Fruit fly (Drosophila melanogaster) whole organism, prepupa: ENCODE data around the gene CG8188.

ENCODE experiments used
- Blimp-1 ChIP-seq: fragments of 200-800 bp; sonication (Bioruptor generic); optimal IDR thresholded peaks from 3 replicates; lab custom pipeline; 2017; ENCODE audit warnings: missing biosample characterization, missing genetic modification characterization, mild to moderate bottlenecking, moderate library complexity, missing genetic modification reagents
- CG10631 ChIP-seq: fragments of 200-800 bp; sonication (Bioruptor generic); optimal IDR thresholded peaks from 2 replicates; lab custom pipeline; 2016; ENCODE audit warnings: missing biosample characterization, missing genetic modification characterization
- CG10669 ChIP-seq: fragments of 200-800 bp; sonication (Bioruptor generic); optimal IDR thresholded peaks from 3 replicates; lab custom pipeline; 2018; ENCODE audit warnings: missing biosample characterization, mild to moderate bottlenecking, missing genetic modification characterization, moderate library complexity
- CG11294 ChIP-seq: fragments of 200-800 bp; sonication (Bioruptor generic); IDR thresholded peaks from 2 replicates; pipeline ENCODE4 v1.3.6; 2022; ENCODE audit warnings: missing biosample characterization, missing genetic modification characterization
- CG11902 ChIP-seq: fragments of 200-800 bp; sonication (Bioruptor generic); optimal IDR thresholded peaks from 3 replicates; lab custom pipeline; 2016; ENCODE audit warnings: missing biosample characterization, missing genetic modification characterization
- CG1621 ChIP-seq: fragments of 200-800 bp; sonication (Bioruptor generic); optimal IDR thresholded peaks from 3 replicates; lab custom pipeline; 2018; ENCODE audit warnings: missing biosample characterization, mild to moderate bottlenecking, missing genetic modification characterization
- CG16779 ChIP-seq: fragments of 200-800 bp; sonication (Bioruptor generic); optimal IDR thresholded peaks from 3 replicates; lab custom pipeline; 2017; ENCODE audit warnings: missing biosample characterization, mild to moderate bottlenecking, missing genetic modification characterization
- CG3032 ChIP-seq: fragments of 200-800 bp; optimal IDR thresholded peaks from 2 replicates; lab custom pipeline; 2019; ENCODE audit warnings: missing biosample characterization, mild to moderate bottlenecking, missing genetic modification characterization, moderate library complexity
- CG31627 ChIP-seq: fragments of 200-800 bp; sonication (Bioruptor generic); optimal IDR thresholded peaks from 3 replicates; lab custom pipeline; 2016; ENCODE audit warnings: missing biosample characterization, missing genetic modification characterization
- CG32006 ChIP-seq: fragments of 200-800 bp; sonication (Bioruptor generic); optimal IDR thresholded peaks from 3 replicates; lab custom pipeline; 2017; ENCODE audit warnings: missing biosample characterization, mild to moderate bottlenecking, missing genetic modification characterization
- CG34406 ChIP-seq: fragments of 200-800 bp; sonication (Bioruptor generic); optimal IDR thresholded peaks from 3 replicates; lab custom pipeline; 2016; ENCODE audit warnings: missing biosample characterization, missing genetic modification characterization
- CG3919 ChIP-seq: fragments of 200-800 bp; sonication (Bioruptor generic); optimal IDR thresholded peaks from 3 replicates; lab custom pipeline; 2016; ENCODE audit warnings: missing biosample characterization, missing genetic modification characterization
- CG6163 ChIP-seq: fragments of 200-800 bp; sonication (Bioruptor generic); IDR thresholded peaks from 3 replicates; pipeline ENCODE4 v1.3.6; 2022; ENCODE audit warnings: missing biosample characterization, missing genetic modification characterization
- CG6792 ChIP-seq: fragments of 200-800 bp; sonication (Bioruptor generic); optimal IDR thresholded peaks from 3 replicates; lab custom pipeline; 2016; ENCODE audit warnings: missing biosample characterization, missing genetic modification characterization
- CG7368 ChIP-seq: fragments of 200-800 bp; sonication (Bioruptor generic); optimal IDR thresholded peaks from 3 replicates; lab custom pipeline; 2016; ENCODE audit warnings: missing biosample characterization, missing genetic modification characterization
- CG8119 ChIP-seq: fragments of 200-800 bp; sonication (Bioruptor generic); IDR thresholded peaks from 3 replicates; pipeline ENCODE4 v1.3.6; 2022; ENCODE audit warnings: missing biosample characterization, missing genetic modification characterization
- CG8319 ChIP-seq: fragments of 200-800 bp; sonication (Bioruptor generic); optimal IDR thresholded peaks from 3 replicates; lab custom pipeline; 2016; ENCODE audit warnings: missing biosample characterization, missing genetic modification characterization
- Eip75B ChIP-seq: fragments of 200-800 bp; sonication (Bioruptor generic); optimal IDR thresholded peaks from 3 replicates; lab custom pipeline; 2016; ENCODE audit warnings: missing biosample characterization, missing genetic modification characterization
- Eip78C ChIP-seq: fragments of 200-800 bp; sonication (Bioruptor generic); peaks from one replicate; lab custom pipeline; 2016; ENCODE audit warnings: missing biosample characterization, missing genetic modification characterization
- Eip93F ChIP-seq: fragments of 200-800 bp; sonication (Bioruptor generic); optimal IDR thresholded peaks from 2 replicates; lab custom pipeline; 2016; ENCODE audit warnings: missing biosample characterization, mild to moderate bottlenecking, missing genetic modification characterization
- Ets21C ChIP-seq: fragments of 200-800 bp; sonication (Bioruptor generic); optimal IDR thresholded peaks from 3 replicates; lab custom pipeline; 2016; ENCODE audit warnings: missing biosample characterization, missing genetic modification characterization
- Ets96B ChIP-seq: fragments of 200-800 bp; optimal IDR thresholded peaks from 2 replicates; lab custom pipeline; 2019; ENCODE audit warnings: missing biosample characterization, mild to moderate bottlenecking, missing genetic modification characterization, moderate library complexity
- Gug ChIP-seq: fragments of 200-800 bp; sonication (Bioruptor generic); IDR thresholded peaks from 2 replicates; pipeline ENCODE4 v1.3.6; 2022; ENCODE audit warnings: missing biosample characterization, missing genetic modification characterization
- Hr38 ChIP-seq: sonication (Bioruptor generic); optimal IDR thresholded peaks from 2 replicates; lab custom pipeline; 2016; ENCODE audit warnings: missing biosample characterization, missing genetic modification characterization
- Hr39 ChIP-seq: fragments of 200-800 bp; sonication (Bioruptor generic); optimal IDR thresholded peaks from 2 replicates; lab custom pipeline; 2016; ENCODE audit warnings: missing biosample characterization, missing genetic modification characterization
- Hr4 ChIP-seq: fragments of 200-800 bp; sonication (Bioruptor generic); optimal IDR thresholded peaks from 3 replicates; lab custom pipeline; 2016; ENCODE audit warnings: missing biosample characterization, missing genetic modification characterization
- Met ChIP-seq: fragments of 200-800 bp; sonication (Bioruptor generic); optimal IDR thresholded peaks from 3 replicates; lab custom pipeline; 2016; ENCODE audit warnings: missing biosample characterization, missing genetic modification characterization
- OdsH ChIP-seq: fragments of 200-800 bp; sonication (Bioruptor generic); optimal IDR thresholded peaks from 3 replicates; lab custom pipeline; 2016; ENCODE audit warnings: missing biosample characterization, missing genetic modification characterization
- Sox102F ChIP-seq: fragments of 200-800 bp; sonication (Bioruptor generic); optimal IDR thresholded peaks from 2 replicates; lab custom pipeline; 2016; ENCODE audit warnings: missing biosample characterization, mild to moderate bottlenecking, missing genetic modification characterization
- achi ChIP-seq: fragments of 200-800 bp; sonication (Bioruptor generic); optimal IDR thresholded peaks from 3 replicates; lab custom pipeline; 2016; ENCODE audit warnings: missing biosample characterization, missing genetic modification characterization
- cyc ChIP-seq: fragments of 200-800 bp; sonication (Bioruptor generic); optimal IDR thresholded peaks from 3 replicates; lab custom pipeline; 2016; ENCODE audit warnings: missing biosample characterization, missing genetic modification characterization
- esn ChIP-seq: fragments of 200-800 bp; sonication (Bioruptor generic); optimal IDR thresholded peaks from 2 replicates; lab custom pipeline; 2016; ENCODE audit warnings: missing biosample characterization, mild to moderate bottlenecking, missing genetic modification characterization, moderate library complexity
- fd59A ChIP-seq: fragments of 200-800 bp; sonication (Bioruptor generic); optimal IDR thresholded peaks from 2 replicates; lab custom pipeline; 2017; ENCODE audit warnings: missing biosample characterization, mild to moderate bottlenecking, missing genetic modification characterization, missing genetic modification reagents
- fd85E ChIP-seq: fragments of 200-800 bp; sonication (Bioruptor generic); optimal IDR thresholded peaks from 3 replicates; lab custom pipeline; 2016; ENCODE audit warnings: missing biosample characterization, missing genetic modification characterization
- fkh ChIP-seq: fragments of 200-800 bp; sonication (Bioruptor generic); optimal IDR thresholded peaks from 3 replicates; lab custom pipeline; 2017; ENCODE audit warnings: missing biosample characterization, mild to moderate bottlenecking, missing genetic modification characterization, moderate library complexity
- lz ChIP-seq: fragments of 200-800 bp; sonication (Bioruptor generic); optimal IDR thresholded peaks from 3 replicates; lab custom pipeline; 2016; ENCODE audit warnings: missing biosample characterization, missing genetic modification characterization
- pdm3 ChIP-seq: fragments of 200-800 bp; sonication (Bioruptor generic); optimal IDR thresholded peaks from 3 replicates; lab custom pipeline; 2016; ENCODE audit warnings: missing biosample characterization, missing genetic modification characterization
- salr ChIP-seq, 2 experiments: fragments of 200-800 bp; sonication (Bioruptor generic); optimal IDR thresholded peaks; 3 replicates each; lab custom pipeline; 2016 to 2018; ENCODE audit warnings: missing biosample characterization in 2 of 2, missing genetic modification characterization in 2 of 2, mild to moderate bottlenecking in 1 of 2
- spab ChIP-seq: fragments of 200-800 bp; sonication (Bioruptor generic); optimal IDR thresholded peaks from 2 replicates; lab custom pipeline; 2017; ENCODE audit warnings: missing biosample characterization, mild to moderate bottlenecking, missing genetic modification characterization, missing genetic modification reagents
- ss ChIP-seq, 2 experiments: fragments of 200-800 bp; sonication (Bioruptor generic); optimal IDR thresholded peaks; 2 replicates in 1 of 2; 3 replicates in 1 of 2; lab custom pipeline; 2017 to 2018; ENCODE audit warnings: mild to moderate bottlenecking in 2 of 2, missing biosample characterization in 2 of 2, missing genetic modification characterization in 2 of 2, moderate library complexity in 1 of 2
- svp ChIP-seq: fragments of 200-800 bp; sonication (Bioruptor generic); peaks from one replicate; lab custom pipeline; 2016; ENCODE audit warnings: missing biosample characterization, missing genetic modification characterization
- vri ChIP-seq: fragments of 200-800 bp; sonication (Bioruptor generic); optimal IDR thresholded peaks from 3 replicates; lab custom pipeline; 2016; ENCODE audit warnings: missing biosample characterization, mild to moderate bottlenecking, missing genetic modification characterization

Gene CG8188

DNA sequence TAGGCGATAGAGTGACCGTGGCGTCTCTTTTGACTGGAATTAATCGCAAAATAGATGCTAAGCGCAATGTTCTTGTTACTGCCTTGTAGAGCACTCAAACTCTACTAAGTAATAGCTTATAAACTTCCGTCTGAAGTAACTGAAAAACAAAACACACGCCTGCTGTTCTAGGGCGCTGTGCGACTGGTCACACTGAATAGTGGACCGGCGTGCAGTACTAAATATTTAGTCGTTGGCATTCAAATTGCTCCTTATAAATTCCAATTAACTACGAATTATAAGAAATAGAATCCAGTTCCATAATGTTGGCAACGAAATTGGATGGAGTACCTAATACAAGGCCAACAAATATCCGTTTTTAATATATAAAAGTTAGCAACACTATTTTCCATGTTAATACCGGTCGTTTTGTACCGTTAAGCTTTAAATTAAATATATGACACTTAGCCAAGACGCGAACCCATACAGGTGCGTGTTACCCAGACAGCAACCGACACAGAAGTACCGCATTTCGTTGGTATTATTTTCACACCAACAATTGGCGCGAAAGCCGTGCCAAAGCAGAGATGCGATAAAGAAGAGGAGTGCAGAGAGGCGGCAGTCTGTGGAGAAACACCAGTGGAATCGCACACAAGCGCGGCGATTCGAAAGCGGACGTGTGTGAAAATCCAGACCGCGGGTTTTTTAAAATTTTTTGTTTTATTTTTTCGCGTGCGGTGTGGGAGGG lies 6.9 kb upstream of the CG8188 start, which contains the start of the genes CG8173 and raskol (continued):
- no peak for TF ChIP-seq CG10669 (GFP tag; lab: Kevin White, UChicago)
- TF ChIP-seq CG6163 (GFP tag; lab: Robert Waterston, UW) = peak; percentile 71
- no peak for TF ChIP-seq CG16779 (tag; lab: Kevin White, UChicago)
- no peak for TF ChIP-seq CG11902
- TF ChIP-seq Eip78C (GFP tag; lab: Kevin White, UChicago) = peak; percentile 78
- no peak for TF ChIP-seq OdsH
- TF ChIP-seq CG8319 (GFP tag; lab: Kevin White, UChicago) = no peak
- peak; percentile 1 for TF ChIP-seq vri
- no peak for TF ChIP-seq fkh
- TF ChIP-seq, all 60 proteins: peak for 14

- TF ChIP-seq Eip78C (GFP tag; lab: Kevin White, UChicago) (peak; percentile 2), Hr38 (GFP tag; lab: Kevin White, UChicago) (no peak)
Measured at dm6 chrX:17708843-17709242, 6.0 kb upstream of the CG8188 start.

- no peak for TF ChIP-seq CG31627 (GFP tag; lab: Kevin White, UChicago)
- TF ChIP-seq svp = peak; percentile 91
Measured at dm6 chrX:17707691-17708090, 4.9 kb upstream of the CG8188 start.

DNA sequence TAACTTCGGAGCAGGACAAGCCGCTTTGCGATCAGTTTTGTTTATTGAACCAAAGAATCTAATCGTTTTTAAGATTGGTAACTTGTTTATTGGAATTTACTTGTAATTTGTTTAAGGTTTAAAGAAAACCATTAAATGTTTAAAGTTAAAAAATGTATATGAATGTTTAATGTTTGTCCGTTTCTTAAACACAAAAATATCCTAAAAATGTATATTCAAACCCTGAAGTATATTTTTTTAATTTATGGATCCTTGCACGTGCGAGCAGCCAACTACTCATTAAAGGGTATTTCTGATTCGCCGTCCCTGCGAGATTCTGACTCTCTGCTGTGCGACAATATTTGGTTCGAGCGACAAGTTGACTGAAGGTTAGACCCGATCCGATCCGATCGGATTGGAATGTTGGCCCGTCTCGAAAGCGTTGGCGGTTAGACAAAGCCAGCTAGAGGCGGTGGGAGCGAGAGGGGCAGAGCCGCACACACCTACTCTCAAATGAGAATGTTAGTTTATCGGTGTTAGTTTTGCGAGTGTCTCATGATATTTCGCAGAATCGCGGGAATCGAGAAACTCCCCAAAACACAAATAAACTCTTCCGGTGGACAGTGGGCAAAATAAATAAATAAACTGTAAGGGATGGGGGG lies 3.8 kb downstream of the CG8188 start:
- peak; percentile 87 for TF ChIP-seq Hr39 (GFP tag; lab: Kevin White, UChicago)
- peak; percentile 88 for TF ChIP-seq CG6792 (GFP tag; lab: Kevin White, UChicago)
- TF ChIP-seq Ets21C (GFP tag; lab: Kevin White, UChicago) = peak; percentile 82
- peak; percentile 94 for TF ChIP-seq esn (GFP tag; lab: Kevin White, UChicago)
- peak; percentile 92 for TF ChIP-seq pdm3 (GFP tag; lab: Kevin White, UChicago)
- TF ChIP-seq fkh = peak; percentile 70
- TF ChIP-seq OdsH = peak; percentile 87
- peak; percentile 74; the same call in 2 of the 3 replicates for TF ChIP-seq CG6163 (GFP tag; lab: Robert Waterston, UW)
- TF ChIP-seq CG3919 (GFP tag; lab: Kevin White, UChicago) = peak; percentile 85
- TF ChIP-seq Blimp-1 (GFP tag; lab: Kevin White, UChicago) = peak; percentile 80
- peak; percentile 79 for TF ChIP-seq Eip93F (GFP tag; lab: Kevin White, UChicago)
- peak; percentile 89 to 92 for TF ChIP-seq ss (GFP tag; optimal IDR thresholded peaks at IDR 0.05; lab: Kevin White, UChicago)
- TF ChIP-seq CG34406 (GFP tag; lab: Kevin White, UChicago) = peak; percentile 86
- peak; percentile 93 for TF ChIP-seq lz (GFP tag; lab: Kevin White, UChicago)
- TF ChIP-seq spab (GFP tag; lab: Kevin White, UChicago) = peak; percentile 87
- TF ChIP-seq Gug (GFP tag; lab: Robert Waterston, UW) = peak; percentile 56
- TF ChIP-seq vri = peak; percentile 77
- TF ChIP-seq salr (GFP tag; optimal IDR thresholded peaks at IDR 0.05; lab: Kevin White, UChicago) = peak; percentile 58 to 87
- peak; percentile 86 for TF ChIP-seq CG16779 (tag; lab: Kevin White, UChicago)
- peak; percentile 89 for TF ChIP-seq Hr4 (GFP tag; lab: Kevin White, UChicago)
- peak; percentile 84 for TF ChIP-seq fd59A (GFP tag; lab: Kevin White, UChicago)
- peak; percentile 88 for TF ChIP-seq CG31627 (GFP tag; lab: Kevin White, UChicago)
- peak; percentile 64 for TF ChIP-seq CG1621 (tag; lab: Kevin White, UChicago)
- peak; percentile 93 for TF ChIP-seq Met (GFP tag; lab: Kevin White, UChicago)
- peak; percentile 98 for TF ChIP-seq Eip78C (GFP tag; lab: Kevin White, UChicago)
- peak; percentile 85 for TF ChIP-seq cyc (GFP tag; lab: Kevin White, UChicago)
- peak; percentile 76 for TF ChIP-seq CG7368 (GFP tag; lab: Kevin White, UChicago)
- TF ChIP-seq CG11294 = peak; percentile 68; the same call in 1 of the 2 replicates
- no peak for TF ChIP-seq Hr38 (GFP tag; lab: Kevin White, UChicago)
- TF ChIP-seq achi (GFP tag; lab: Kevin White, UChicago) = peak; percentile 88
- peak; percentile 89 for TF ChIP-seq CG8119 (GFP tag; lab: Robert Waterston, UW)
- peak; percentile 87 for TF ChIP-seq CG10631 (GFP tag; lab: Kevin White, UChicago)
- TF ChIP-seq CG3032 = peak; percentile 87
- TF ChIP-seq Eip75B = peak; percentile 89
- TF ChIP-seq Sox102F (GFP tag; lab: Kevin White, UChicago) = peak; percentile 92
- peak; percentile 57 for TF ChIP-seq fd85E (GFP tag; lab: Kevin White, UChicago)
- TF ChIP-seq CG32006 (GFP tag; lab: Kevin White, UChicago) = peak; percentile 95
- TF ChIP-seq CG10669 (GFP tag; lab: Kevin White, UChicago) = peak; percentile 86
- peak; percentile 83 for TF ChIP-seq Ets96B (tag; lab: Kevin White, UChicago)
